Worm (Caenorhabditis elegans): ENCODE measurements around the gene srx-97.

ce11 chrII:3622014-3622413 is 47.2 kb downstream of the srx-97 start, which contains the start of gene M151.7:
- no peak for TF ChIP-seq him-1 (tag; optimal IDR thresholded peaks at IDR 0.05)
- TF ChIP-seq dao-5 (tag; optimal IDR thresholded peaks at IDR 0.05): no peak

Data from whole organism, L4/young adult.